Worm (Caenorhabditis elegans) whole organism, young adult: Measurements from ENCODE around the gene AH6.3.

Source experiments
- B0336.3 ChIP-seq: fragments of 200-800 bp; sonication (Bioruptor generic); IDR thresholded peaks from 2 replicates; pipeline ENCODE4 v1.3.6; 2022; ENCODE audit warnings: missing genetic modification characterization, missing compliant biosample characterization
- C17E4.6 ChIP-seq: fragments of 200-800 bp; sonication (Bioruptor generic); IDR thresholded peaks from 2 replicates; pipeline ENCODE4 v1.3.6; 2022; ENCODE audit warnings: missing genetic modification reagents, missing genetic modification characterization, missing compliant biosample characterization
- F37B4.10 ChIP-seq: fragments of 200-800 bp; sonication (Bioruptor generic); IDR thresholded peaks from 2 replicates; pipeline ENCODE4 v1.3.6; 2022; ENCODE audit warnings: missing genetic modification characterization, missing compliant biosample characterization
- F49E8.2 ChIP-seq: sonication (generic microtip); optimal IDR thresholded peaks from 3 replicates; lab custom pipeline; 2017; ENCODE audit warnings: missing genetic modification characterization, mild to moderate bottlenecking, missing compliant biosample characterization, antibody characterized with exemption, moderate library complexity; ENCODE audit not compliant: insufficient read depth
- K11D2.4 ChIP-seq: fragments of 200-800 bp; sonication (Bioruptor generic); IDR thresholded peaks from 2 replicates; pipeline ENCODE4 v1.3.6; 2022; ENCODE audit warnings: missing genetic modification reagents, missing genetic modification characterization, missing compliant biosample characterization
- Y53G8AR.9 ChIP-seq: fragments of 200-800 bp; sonication (Bioruptor generic); conservative IDR thresholded peaks from 2 replicates; pipeline ENCODE4 v1.3.6; 2022; ENCODE audit warnings: missing genetic modification reagents, missing genetic modification characterization, missing compliant biosample characterization
- Y95B8A.8 ChIP-seq: fragments of 200-800 bp; sonication (Bioruptor generic); IDR thresholded peaks from 2 replicates; pipeline ENCODE4 v1.3.6; 2022; ENCODE audit warnings: missing genetic modification reagents, missing genetic modification characterization, missing compliant biosample characterization
- ZK185.1 ChIP-seq: sonication (generic microtip); optimal IDR thresholded peaks from 2 replicates; lab custom pipeline; 2016; ENCODE audit warnings: mild to moderate bottlenecking, missing genetic modification characterization, missing compliant biosample characterization; ENCODE audit not compliant: poor library complexity, severe bottlenecking
- ama-1 ChIP-seq, 3 experiments: fragments of 150-350 bp in 1 of 3; sonication (generic microtip) in 2 of 3; optimal IDR thresholded peaks; 2 replicates each; lab custom pipeline; 2014 to 2018; ENCODE audit warnings: missing biosample characterization in 2 of 3, missing genetic modification characterization in 2 of 3, missing genetic modification reagents in 2 of 3
- atf-7 ChIP-seq: sonication (generic microtip); optimal IDR thresholded peaks from 2 replicates; lab custom pipeline; 2017; ENCODE audit warnings: mild to moderate bottlenecking, missing genetic modification characterization, missing compliant biosample characterization
- athp-1 ChIP-seq: sonication (generic microtip); optimal IDR thresholded peaks from 2 replicates; lab custom pipeline; 2017; ENCODE audit warnings: mild to moderate bottlenecking, missing genetic modification characterization, missing compliant biosample characterization
- ccch-3 ChIP-seq: fragments of 200-800 bp; sonication (Bioruptor generic); optimal IDR thresholded peaks from 2 replicates; lab custom pipeline; 2018; ENCODE audit warnings: mild to moderate bottlenecking, missing genetic modification characterization, missing compliant biosample characterization
- cebp-2 ChIP-seq: fragments of 200-800 bp; sonication (Bioruptor generic); IDR thresholded peaks from 2 replicates; pipeline ENCODE4 v1.3.6; 2022; ENCODE audit warnings: missing genetic modification characterization, missing compliant biosample characterization
- ceh-100 ChIP-seq: fragments of 200-800 bp; sonication (Bioruptor generic); IDR thresholded peaks from 2 replicates; pipeline ENCODE4 v1.3.6; 2022; ENCODE audit warnings: missing genetic modification reagents, missing genetic modification characterization, missing compliant biosample characterization
- chd-7 ChIP-seq: sonication (generic microtip); optimal IDR thresholded peaks from 2 replicates; lab custom pipeline; 2016; ENCODE audit warnings: mild to moderate bottlenecking, missing genetic modification characterization, moderate library complexity, missing compliant biosample characterization
- egl-18 ChIP-seq: fragments of 200-800 bp; sonication (Bioruptor generic); IDR thresholded peaks from 2 replicates; pipeline ENCODE4 v1.3.6; 2022; ENCODE audit warnings: missing genetic modification reagents, missing genetic modification characterization, missing compliant biosample characterization
- egrh-3 ChIP-seq: fragments of 200-800 bp; sonication (Bioruptor generic); IDR thresholded peaks from 2 replicates; pipeline ENCODE4 v1.3.6; 2022; ENCODE audit warnings: missing genetic modification reagents, missing genetic modification characterization, missing compliant biosample characterization
- ets-4 ChIP-seq: fragments of 200-800 bp; sonication (Bioruptor generic); optimal IDR thresholded peaks from 2 replicates; lab custom pipeline; 2018; ENCODE audit warnings: mild to moderate bottlenecking, missing genetic modification characterization, missing compliant biosample characterization
- lin-35 ChIP-seq, 3 experiments: fragments of 150-350 bp in 2 of 3; sonication (generic microtip) in 1 of 3; optimal IDR thresholded peaks; 2 replicates each; lab custom pipeline; 2014 to 2018; ENCODE audit warnings: missing biosample characterization in 3 of 3, missing genetic modification characterization in 3 of 3, missing genetic modification reagents in 3 of 3
- lin-40 ChIP-seq: sonication (generic microtip); optimal IDR thresholded peaks from 2 replicates; lab custom pipeline; 2016; ENCODE audit warnings: missing genetic modification characterization, mild to moderate bottlenecking, missing compliant biosample characterization, missing genotype, missing genetic modification reagents
- lsy-27 ChIP-seq: sonication (generic microtip); optimal IDR thresholded peaks from 2 replicates; lab custom pipeline; 2017; ENCODE audit warnings: missing genetic modification characterization, mild to moderate bottlenecking, missing compliant biosample characterization, antibody characterized with exemption, missing genotype, borderline replicate concordance; ENCODE audit not compliant: insufficient read depth
- madf-3 ChIP-seq: fragments of 200-800 bp; sonication (Bioruptor generic); IDR thresholded peaks from 2 replicates; pipeline ENCODE4 v1.3.6; 2022; ENCODE audit warnings: missing genetic modification reagents, missing genetic modification characterization, missing compliant biosample characterization
- madf-6 ChIP-seq: fragments of 200-800 bp; sonication (Bioruptor generic); IDR thresholded peaks from 2 replicates; pipeline ENCODE4 v1.3.6; 2022; ENCODE audit warnings: missing genetic modification reagents, missing genetic modification characterization, missing compliant biosample characterization
- nfyb-1 ChIP-seq: fragments of 200-800 bp; sonication (Bioruptor generic); IDR thresholded peaks from 2 replicates; pipeline ENCODE4 v1.3.6; 2022; ENCODE audit warnings: missing genetic modification reagents, missing genetic modification characterization, missing compliant biosample characterization
- nhr-120 ChIP-seq: fragments of 200-800 bp; sonication (Bioruptor generic); IDR thresholded peaks from 2 replicates; pipeline ENCODE4 v1.3.6; 2022; ENCODE audit warnings: missing genetic modification characterization, missing compliant biosample characterization
- nhr-179 ChIP-seq: sonication (generic microtip); optimal IDR thresholded peaks from 2 replicates; lab custom pipeline; 2016; ENCODE audit warnings: mild to moderate bottlenecking, missing genetic modification characterization, missing compliant biosample characterization
- pbrm-1 ChIP-seq: fragments of 200-800 bp; sonication (Bioruptor generic); IDR thresholded peaks from 2 replicates; pipeline ENCODE4 v1.3.6; 2022; ENCODE audit warnings: missing genetic modification reagents, missing genetic modification characterization, missing compliant biosample characterization
- pha-4 ChIP-seq: fragments of 150-350 bp; sonication (generic microtip); optimal IDR thresholded peaks from 2 replicates; lab custom pipeline; 2014; ENCODE audit warnings: missing biosample characterization, missing genetic modification reagents, missing genetic modification characterization
- rcor-1 ChIP-seq: fragments of 200-800 bp; sonication (Bioruptor generic); IDR thresholded peaks from 2 replicates; pipeline ENCODE4 v1.3.6; 2022; ENCODE audit warnings: missing genetic modification reagents, missing genetic modification characterization, missing compliant biosample characterization
- rec-8 ChIP-seq, 2 experiments: sonication (generic microtip); optimal IDR thresholded peaks; 2 replicates each; lab custom pipeline; 2016; ENCODE audit warnings: mild to moderate bottlenecking in 2 of 2, missing genetic modification characterization in 2 of 2, missing genetic modification reagents in 2 of 2, missing genotype in 2 of 2, missing biosample characterization in 1 of 2, missing compliant biosample characterization in 1 of 2, moderate library complexity in 1 of 2
- snpc-1.3 ChIP-seq: sonication (generic microtip); optimal IDR thresholded peaks from 2 replicates; lab custom pipeline; 2017; ENCODE audit warnings: missing genetic modification characterization, mild to moderate bottlenecking, missing compliant biosample characterization, antibody characterized with exemption, moderate library complexity, missing genotype, missing genetic modification reagents; ENCODE audit not compliant: insufficient read depth
- unc-130 ChIP-seq: sonication (generic microtip); optimal IDR thresholded peaks from 2 replicates; lab custom pipeline; 2016; ENCODE audit warnings: missing genetic modification reagents, missing genetic modification characterization, missing compliant biosample characterization
- zfh-2 ChIP-seq: fragments of 200-800 bp; sonication (Bioruptor generic); conservative IDR thresholded peaks from 2 replicates; pipeline ENCODE4 v1.3.6; 2022; ENCODE audit warnings: missing genetic modification reagents, missing genetic modification characterization, missing compliant biosample characterization
- ztf-25 ChIP-seq: fragments of 200-800 bp; sonication (Bioruptor generic); IDR thresholded peaks from 2 replicates; pipeline ENCODE4 v1.3.6; 2022; ENCODE audit warnings: missing genetic modification reagents, missing genetic modification characterization, missing compliant biosample characterization
- ztf-6 ChIP-seq: fragments of 200-800 bp; sonication (Bioruptor generic); IDR thresholded peaks from 2 replicates; pipeline ENCODE4 v1.3.6; 2022; ENCODE audit warnings: missing genetic modification reagents, missing genetic modification characterization, missing compliant biosample characterization

AH6.3 gene

DNA sequence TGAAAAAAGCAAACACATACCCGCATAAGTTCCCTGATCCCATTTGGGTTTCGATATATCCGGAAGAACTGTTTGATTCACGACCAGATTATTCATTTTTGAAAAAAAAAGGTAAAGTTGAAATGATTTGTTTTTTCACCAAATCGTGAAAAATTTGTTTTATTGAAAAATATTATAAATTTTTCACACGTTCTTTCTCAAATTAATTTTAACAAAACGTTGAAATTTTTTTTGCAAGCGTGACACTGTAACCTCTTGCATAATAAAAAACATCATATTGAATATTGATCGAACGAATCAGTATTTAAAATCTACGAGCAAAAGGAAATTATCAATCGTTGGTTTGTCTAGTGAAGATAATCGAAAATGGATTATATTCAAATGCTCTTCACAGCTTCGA is at the start of gene AH6.3, which contains the start of gene sfxn-1.1:
Gene AH6.3, plus strand, starts transcription at position 275 of the 400 bp plus-strand sequence.
Gene sfxn-1.1, minus strand, starts transcription at position 101 of the 400 bp plus-strand sequence.
- TF ChIP-seq unc-130 (GFP tag; lab: Kevin White, UChicago) = no peak
- TF ChIP-seq nfyb-1 (GFP tag; lab: Robert Waterston, UW) = no peak
- TF ChIP-seq rec-8 (tag; optimal IDR thresholded peaks at IDR 0.05; lab: Kevin White, UChicago) = no peak
- no peak for TF ChIP-seq nhr-120
- TF ChIP-seq lin-40 (tag; lab: Kevin White, UChicago) = no peak
- TF ChIP-seq pha-4 (tag; lab: Kevin White, UChicago) = no peak
- no peak for TF ChIP-seq B0336.3 (GFP tag; lab: Robert Waterston, UW)
- no peak for TF ChIP-seq chd-7 (tag; lab: Kevin White, UChicago)
- no peak for TF ChIP-seq ztf-25 (GFP tag; lab: Robert Waterston, UW)
- no peak for TF ChIP-seq C17E4.6 (GFP tag; lab: Robert Waterston, UW)

DNA sequence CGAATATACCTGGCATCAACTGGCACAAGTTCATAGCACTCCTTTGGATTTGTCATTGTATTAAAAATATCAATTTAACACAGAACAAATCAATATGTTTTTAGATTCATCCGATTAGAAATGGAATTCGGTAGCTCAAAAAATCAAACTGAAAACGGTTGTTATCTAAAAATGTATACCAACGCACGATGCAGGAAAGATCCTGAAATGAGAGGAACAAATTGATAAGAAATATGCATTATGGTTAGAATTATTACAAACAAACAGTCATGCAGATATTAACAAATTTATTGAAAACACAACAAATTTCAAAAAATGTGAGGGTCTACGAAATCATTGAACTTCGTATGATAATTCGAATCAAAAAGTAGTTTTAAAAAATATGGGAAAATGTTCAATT is 48.8 kb upstream of the AH6.3 start, which contains the start of gene T19H5.6:
Gene T19H5.6, minus strand, starts transcription at position 195 of the 400 bp plus-strand sequence.
- TF ChIP-seq pha-4 (tag; lab: Kevin White, UChicago) = no peak
- TF ChIP-seq unc-130 (GFP tag; lab: Kevin White, UChicago) = no peak
- no peak for TF ChIP-seq madf-6 (GFP tag; lab: Robert Waterston, UW)
- no peak for TF ChIP-seq madf-3 (GFP tag; lab: Robert Waterston, UW)
- no peak for TF ChIP-seq snpc-1.3 (tag; lab: Kevin White, UChicago)
- no peak for TF ChIP-seq ztf-6 (GFP tag; lab: Robert Waterston, UW)
- TF ChIP-seq athp-1 (tag; lab: Kevin White, UChicago) = no peak
- TF ChIP-seq cebp-2 = no peak
- TF ChIP-seq rcor-1 (GFP tag; lab: Robert Waterston, UW) = no peak
- TF ChIP-seq lsy-27 (tag; lab: Kevin White, UChicago) = no peak
- no peak for TF ChIP-seq Y95B8A.8 (GFP tag; lab: Robert Waterston, UW)
- TF ChIP-seq ZK185.1 (tag; lab: Kevin White, UChicago) = no peak
- TF ChIP-seq F49E8.2 (tag; lab: Kevin White, UChicago) = no peak
- no peak for TF ChIP-seq chd-7 (tag; lab: Kevin White, UChicago)
- TF ChIP-seq ama-1 (optimal IDR thresholded peaks at IDR 0.05; lab: Kevin White, UChicago) = no peak
- TF ChIP-seq ama-1 (GFP tag; optimal IDR thresholded peaks at IDR 0.05; lab: Kevin White, UChicago) = no peak
- no peak for TF ChIP-seq B0336.3 (GFP tag; lab: Robert Waterston, UW)
- no peak for TF ChIP-seq ceh-100
- no peak for TF ChIP-seq nhr-179
- no peak for TF ChIP-seq egrh-3
- TF ChIP-seq, all 124 proteins: peak for 0

DNA sequence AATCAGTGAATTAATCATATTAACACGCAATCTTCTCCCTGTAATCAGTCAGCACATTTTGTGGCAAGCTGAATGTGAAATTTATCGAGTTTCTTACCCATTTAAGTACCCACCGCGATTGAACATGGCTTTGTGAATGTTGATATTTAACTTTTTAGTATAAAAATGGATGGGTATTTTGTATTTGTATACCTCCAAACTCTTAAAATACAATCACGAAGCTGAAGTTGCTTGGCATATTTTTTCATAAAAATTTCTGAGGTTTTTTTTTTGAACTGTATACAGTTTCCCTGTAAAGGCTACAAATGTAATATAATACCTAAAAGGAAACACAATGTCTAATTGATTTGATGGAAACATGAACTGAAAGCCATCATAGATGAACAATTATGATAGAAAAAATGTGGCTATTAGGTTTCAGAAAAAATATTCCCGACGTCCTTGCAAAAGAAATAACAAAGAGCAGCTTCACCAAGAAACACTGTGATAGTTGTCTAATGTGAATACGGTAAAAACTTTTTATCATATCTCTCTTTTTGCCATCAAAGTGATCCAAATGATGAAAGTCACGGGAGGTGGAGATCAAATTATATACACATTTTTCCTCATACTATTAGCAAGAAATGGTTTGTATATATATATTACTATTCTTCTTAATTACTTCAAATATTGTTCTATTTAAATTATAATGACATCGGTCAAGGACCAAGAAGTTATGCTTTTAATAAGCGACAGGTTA is 44.3 kb upstream of the AH6.3 start, which contains the start of the genes chil-25 and chil-26:
Gene chil-25, minus strand, starts transcription at position 101 of the 739 bp plus-strand sequence.
Gene chil-26, plus strand, starts transcription at position 689 of the 739 bp plus-strand sequence.
- TF ChIP-seq ceh-100 = no peak
- TF ChIP-seq K11D2.4 = no peak
- TF ChIP-seq B0336.3 (GFP tag; lab: Robert Waterston, UW) = no peak
- TF ChIP-seq lin-35 (GFP tag; optimal IDR thresholded peaks at IDR 0.05; lab: Kevin White, UChicago) = no peak
- no peak for TF ChIP-seq ccch-3 (GFP tag; lab: Kevin White, UChicago)
- no peak for TF ChIP-seq egl-18 (GFP tag; lab: Robert Waterston, UW)
- no peak for TF ChIP-seq cebp-2
- no peak for TF ChIP-seq Y53G8AR.9 (GFP tag; lab: Robert Waterston, UW)
- no peak for TF ChIP-seq F37B4.10 (GFP tag; lab: Robert Waterston, UW)
- TF ChIP-seq egrh-3 = no peak
- TF ChIP-seq rcor-1 (GFP tag; lab: Robert Waterston, UW) = no peak
- no peak for TF ChIP-seq zfh-2 (GFP tag; lab: Robert Waterston, UW)
- no peak for TF ChIP-seq ets-4 (GFP tag; lab: Kevin White, UChicago)
- TF ChIP-seq atf-7 = no peak
- TF ChIP-seq madf-6 (GFP tag; lab: Robert Waterston, UW) = no peak
- TF ChIP-seq pbrm-1 = no peak
- no peak for TF ChIP-seq nhr-120
- TF ChIP-seq, all 124 proteins: peak for 0
